Fruit fly (Drosophila melanogaster) whole organism: ENCODE results near the gene Trm7-32.

Experiments
- CG8478 ChIP-seq: fragments of >200 bp; optimal IDR thresholded peaks from 2 replicates; lab custom pipeline; 2018; ENCODE audit warnings: inconsistent platforms
- EcR ChIP-seq, 2 experiments: fragments of >200 bp; optimal IDR thresholded peaks; 2 replicates each; lab custom pipeline; 2017; ENCODE audit warnings: missing biosample characterization in 2 of 2, missing genetic modification characterization in 2 of 2, missing genetic modification reagents in 2 of 2
- pan ChIP-seq: fragments of >200 bp; optimal IDR thresholded peaks from 2 replicates; lab custom pipeline; 2017
- psq ChIP-seq: fragments of >200 bp; optimal IDR thresholded peaks from 2 replicates; lab custom pipeline; 2017
- usp ChIP-seq: fragments of >200 bp; optimal IDR thresholded peaks from 2 replicates; lab custom pipeline; 2017; ENCODE audit warnings: missing biosample characterization, missing genetic modification characterization, mixed read lengths

DNA sequence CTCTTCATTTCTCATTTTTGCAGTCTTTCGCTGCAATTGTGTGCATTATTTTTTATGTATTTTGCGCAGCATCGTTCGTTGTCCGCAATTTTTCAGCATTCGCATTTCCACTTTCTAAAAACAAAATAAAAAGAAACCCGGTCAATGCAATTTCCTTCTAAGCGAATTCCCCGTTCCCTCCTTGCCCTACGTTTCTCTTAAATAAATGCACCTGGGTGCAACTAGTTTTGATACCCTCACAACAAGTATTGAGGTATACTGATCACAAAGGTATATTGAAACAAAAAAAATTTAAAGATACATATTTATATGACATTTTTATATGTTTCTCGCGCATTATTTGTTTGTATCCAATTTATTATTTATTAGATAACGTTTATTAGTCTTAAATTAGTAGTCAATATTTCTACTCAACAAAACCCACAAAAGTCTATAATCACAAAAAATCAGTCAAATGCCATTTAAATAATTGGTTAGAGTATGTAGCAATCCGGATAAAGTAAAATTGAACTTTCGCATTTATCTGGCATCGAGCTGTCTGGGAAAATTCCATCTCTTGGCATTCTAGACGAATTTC, 41.0 kb downstream of the Trm7-32 start:
- no peak for TF ChIP-seq pan
- no peak for TF ChIP-seq psq (lab: Kevin White, UChicago)
- TF ChIP-seq EcR (GFP tag; optimal IDR thresholded peaks at IDR 0.05; lab: Kevin White, UChicago): no peak
- no peak for TF ChIP-seq CG8478
- TF ChIP-seq usp (GFP tag; lab: Kevin White, UChicago): no peak
